Worm (Caenorhabditis elegans): Measurements from ENCODE around the gene tsp-8.

DNA sequence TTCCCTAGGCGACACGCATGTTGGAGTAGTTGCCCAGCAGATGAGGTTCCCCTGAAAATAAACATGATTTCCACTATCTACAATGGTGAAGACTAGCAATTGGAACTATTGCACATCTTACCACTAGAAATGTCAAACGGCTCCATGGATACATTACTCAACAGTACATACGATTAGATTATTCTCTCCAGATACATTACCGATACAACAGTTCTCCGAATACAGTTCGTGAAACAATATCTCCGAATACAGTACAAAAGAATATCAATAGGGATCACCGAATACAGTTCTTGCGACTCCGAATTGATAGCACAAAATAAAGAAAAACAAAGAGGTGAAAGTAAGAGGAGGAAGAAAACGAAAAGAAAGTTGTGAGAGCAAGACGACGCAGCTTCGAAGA is 14.5 kb upstream of the tsp-8 start, which contains the start of gene C05G5.7:
- TF ChIP-seq tbx-2 (tag; optimal IDR thresholded peaks at IDR 0.05) = no peak
- no peak for TF ChIP-seq aha-1 (tag; optimal IDR thresholded peaks at IDR 0.05)
- no peak for TF ChIP-seq nhr-90 (tag; optimal IDR thresholded peaks at IDR 0.05; ENCODE audit: poor library complexity)
- TF ChIP-seq lin-35 (GFP tag; optimal IDR thresholded peaks at IDR 0.05) = no peak
- no peak for TF ChIP-seq ztf-11 (tag; optimal IDR thresholded peaks at IDR 0.05)
- TF ChIP-seq ama-1 (optimal IDR thresholded peaks at IDR 0.05) = no peak
- TF ChIP-seq nhr-47 (tag; optimal IDR thresholded peaks at IDR 0.05) = no peak
- TF ChIP-seq snpc-4 (tag; optimal IDR thresholded peaks at IDR 0.05) = no peak
- TF ChIP-seq rnt-1 (tag; optimal IDR thresholded peaks at IDR 0.05) = no peak
